Worm (Caenorhabditis elegans) whole organism, young adult: ENCODE data around the gene F31D4.5.

Source experiments
- ets-4 ChIP-seq: fragments of 200-800 bp; sonication (Bioruptor generic); optimal IDR thresholded peaks from 2 replicates; lab custom pipeline; 2018; ENCODE audit warnings: mild to moderate bottlenecking, missing genetic modification characterization, missing compliant biosample characterization
- hrde-1 ChIP-seq: sonication (generic microtip); optimal IDR thresholded peaks from 2 replicates; lab custom pipeline; 2016; ENCODE audit warnings: missing genetic modification characterization, mild to moderate bottlenecking, missing compliant biosample characterization, moderate library complexity, missing genotype, missing genetic modification reagents, borderline replicate concordance
- mxl-1 ChIP-seq: sonication (generic microtip); optimal IDR thresholded peaks from 2 replicates; lab custom pipeline; 2016; ENCODE audit warnings: missing genetic modification characterization, missing compliant biosample characterization
- pha-4 ChIP-seq: fragments of 150-350 bp; sonication (generic microtip); optimal IDR thresholded peaks from 2 replicates; lab custom pipeline; 2014; ENCODE audit warnings: missing biosample characterization, missing genetic modification reagents, missing genetic modification characterization
- tlf-1 ChIP-seq: fragments of 200-800 bp; sonication (Bioruptor generic); optimal IDR thresholded peaks from 2 replicates; lab custom pipeline; 2018; ENCODE audit warnings: mild to moderate bottlenecking, missing genetic modification characterization, missing compliant biosample characterization

DNA sequence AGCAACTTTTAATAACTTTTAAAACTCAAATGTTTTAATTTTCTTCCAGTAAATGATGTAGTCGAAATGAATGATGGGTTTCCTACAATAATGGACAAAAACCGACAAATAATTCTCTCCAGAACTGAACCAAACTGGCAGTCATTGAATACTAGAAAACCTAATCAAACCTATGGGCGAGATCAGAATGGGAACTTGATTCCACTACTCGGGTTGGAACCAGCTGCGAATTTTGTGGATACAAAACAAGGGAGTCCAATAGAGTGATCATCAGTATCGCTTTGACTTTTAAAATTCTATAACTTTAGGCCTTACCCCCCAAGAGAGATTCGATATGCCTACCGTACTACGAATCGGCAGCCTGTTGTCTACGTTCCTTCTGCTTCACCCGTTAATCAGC, 27.3 kb upstream of the F31D4.5 start:
- no peak for TF ChIP-seq pha-4 (tag; lab: Kevin White, UChicago)
- no peak for TF ChIP-seq ets-4 (GFP tag; lab: Kevin White, UChicago)
- no peak for TF ChIP-seq tlf-1 (GFP tag; lab: Kevin White, UChicago)
- no peak for TF ChIP-seq mxl-1
- TF ChIP-seq hrde-1 = no peak
